In genomic region chr3R:12722392-12722914, dm6 we compare ENCODE assay signal across 1 fruit fly cellular context.
TF ChIP-seq lines count a peak whose summit lies in the region.

Men (minus strand) TSS chr3R:12722442.

TF ChIP-seq in whole organism, embryonic, 481 proteins besides CTCF, POLR2A, EP300 and RAD21 (continued from another document):
- no peak for TF ChIP-seq CG8359 (GFP tag; optimal IDR thresholded peaks at IDR 0.05; lab: Kevin White, UChicago; ENCODE audit: borderline replicate concordance)
- no peak for TF ChIP-seq chif (GFP tag; optimal IDR thresholded peaks at IDR 0.05; lab: Kevin White, UChicago)
- peak; percentile 59 for TF ChIP-seq CG7372 (GFP tag; IDR thresholded peaks at IDR 0.05; lab: Robert Waterston, UW)
- TF ChIP-seq BEAF-32 (GFP tag; optimal IDR thresholded peaks at IDR 0.05; lab: Kevin White, UChicago) = no peak
- TF ChIP-seq scrt (GFP tag; optimal IDR thresholded peaks at IDR 0.05; lab: Kevin White, UChicago) = peak; percentile 5
- peak in 1 of 2 experiments; percentile 2 for TF ChIP-seq insv (GFP tag; optimal IDR thresholded peaks at IDR 0.05; lab: Kevin White, UChicago)
- no peak for TF ChIP-seq slp2 (GFP tag; optimal IDR thresholded peaks at IDR 0.05; lab: Kevin White, UChicago)
- TF ChIP-seq CG13424 (tag; optimal IDR thresholded peaks at IDR 0.05; lab: Kevin White, UChicago) = peak; percentile 82
- no peak for TF ChIP-seq CG11085 (GFP tag; IDR thresholded peaks at IDR 0.05; lab: Robert Waterston, UW)
- peak; percentile 45 for TF ChIP-seq kay (GFP tag; optimal IDR thresholded peaks at IDR 0.05; lab: Kevin White, UChicago)
- TF ChIP-seq Hmr (GFP tag; optimal IDR thresholded peaks at IDR 0.05; lab: Kevin White, UChicago) = peak; percentile 66
- no peak for TF ChIP-seq CG13624 (GFP tag; optimal IDR thresholded peaks at IDR 0.05; lab: Kevin White, UChicago)
- TF ChIP-seq zf30C (GFP tag; optimal IDR thresholded peaks at IDR 0.05; lab: Kevin White, UChicago) = no peak
- TF ChIP-seq sr (GFP tag; IDR thresholded peaks at IDR 0.05; lab: Robert Waterston, UW) = no peak
- TF ChIP-seq pros (GFP tag; optimal IDR thresholded peaks at IDR 0.05; lab: Kevin White, UChicago) = no peak
- TF ChIP-seq Dll (GFP tag; IDR thresholded peaks at IDR 0.05; lab: Robert Waterston, UW; ENCODE audit: partially characterized antibody) = no peak
- TF ChIP-seq CG30403 (GFP tag; optimal IDR thresholded peaks at IDR 0.05; lab: Kevin White, UChicago) = peak; percentile 61
- peak; percentile 2 for TF ChIP-seq CG8281 (tag; optimal IDR thresholded peaks at IDR 0.05; lab: Kevin White, UChicago)
- TF ChIP-seq hb (GFP tag; IDR thresholded peaks at IDR 0.05; lab: Robert Waterston, UW; ENCODE audit: partially characterized antibody) = no peak
- TF ChIP-seq slbo (GFP tag; IDR thresholded peaks at IDR 0.05; lab: Robert Waterston, UW) = peak; percentile 63
- no peak for TF ChIP-seq lov (optimal IDR thresholded peaks at IDR 0.05; lab: Kevin White, UChicago)
- TF ChIP-seq lov (GFP tag; IDR thresholded peaks at IDR 0.05; lab: Robert Waterston, UW) = no peak
- TF ChIP-seq sob (GFP tag; IDR thresholded peaks at IDR 0.05; lab: Robert Waterston, UW) = peak; percentile 60; the same call in 1 of the 2 replicates
- TF ChIP-seq CG6791 (GFP tag; IDR thresholded peaks at IDR 0.05; lab: Robert Waterston, UW; ENCODE audit: partially characterized antibody) = no peak
- TF ChIP-seq CG5953 (GFP tag; IDR thresholded peaks at IDR 0.05; lab: Robert Waterston, UW) = no peak
